Fruit fly (Drosophila melanogaster) Kc167 (cell line): ENCODE measurements around the gene Spc25.

Experiments used
- Myc ChIP-seq: fragments of >200 bp; optimal IDR thresholded peaks from 2 replicates; lab custom pipeline; 2017; ENCODE audit warnings: missing external identifiers
- insv ChIP-seq: fragments of >200 bp; optimal IDR thresholded peaks from 3 replicates; lab custom pipeline; 2018; ENCODE audit warnings: missing external identifiers
- psq ChIP-seq: fragments of >200 bp; optimal IDR thresholded peaks from 2 replicates; lab custom pipeline; 2017; ENCODE audit warnings: missing external identifiers

DNA sequence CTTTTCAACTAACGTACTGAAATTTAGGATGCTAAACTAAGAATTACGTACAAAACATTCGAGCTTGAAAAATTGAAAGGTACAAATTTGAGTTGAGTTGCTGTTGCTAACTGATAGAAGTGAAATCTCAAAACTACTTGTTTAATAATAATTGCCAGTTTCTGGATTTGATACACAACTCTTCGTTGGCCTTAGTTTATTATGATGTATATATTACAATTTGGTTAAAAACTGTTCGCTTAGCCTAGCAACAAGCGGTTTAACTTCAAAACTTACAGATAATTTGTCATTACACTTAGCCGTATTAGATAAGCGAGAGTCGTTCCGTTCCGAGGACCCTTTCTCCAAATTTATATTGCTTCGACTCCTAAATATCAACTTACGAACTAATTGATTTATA, 6.1 kb downstream of the Spc25 start, which contains the start of the genes CG14384 and grsm:
- TF ChIP-seq psq (lab: Kevin White, UChicago) (no peak), insv (lab: Kevin White, UChicago) (no peak), Myc (lab: Kevin White, UChicago) (no peak)
